Worm (Caenorhabditis elegans) whole organism, L2 larva: Measurements from ENCODE around the gene C34F11.5.
A peak's percentile ranks its signal among the peaks of the same experiment; 100 is the strongest.

Experiments
- alr-1 ChIP-seq: fragments of 150-350 bp; optimal IDR thresholded peaks from 2 replicates; lab custom pipeline; 2014; ENCODE audit warnings: missing biosample characterization, missing genetic modification characterization
- aly-2 ChIP-seq: fragments of 150-350 bp; optimal IDR thresholded peaks from 2 replicates; lab custom pipeline; 2014; ENCODE audit warnings: missing biosample characterization, missing genetic modification characterization
- ama-1 ChIP-seq: fragments of 150-350 bp; optimal IDR thresholded peaks from 2 replicates; lab custom pipeline; 2018; ENCODE audit warnings: inconsistent platforms
- ceh-82 ChIP-seq: fragments of 150-350 bp; optimal IDR thresholded peaks from 2 replicates; lab custom pipeline; 2014; ENCODE audit warnings: missing biosample characterization, missing genetic modification characterization
- egl-27 ChIP-seq: sonication (generic microtip); optimal IDR thresholded peaks from 3 replicates; lab custom pipeline; 2017; ENCODE audit warnings: missing biosample characterization, missing genetic modification reagents, missing genetic modification characterization
- mdl-1 ChIP-seq, 2 experiments: fragments of 150-350 bp in 1 of 2; sonication (generic microtip) in 1 of 2; optimal IDR thresholded peaks; 2 replicates each; lab custom pipeline; 2017; ENCODE audit warnings: missing biosample characterization in 2 of 2, missing genetic modification characterization in 2 of 2
- nhr-11 ChIP-seq: fragments of 150-350 bp; optimal IDR thresholded peaks from 2 replicates; lab custom pipeline; 2014; ENCODE audit warnings: missing biosample characterization, missing genetic modification characterization
- nhr-129 ChIP-seq: fragments of 150-350 bp; optimal IDR thresholded peaks from 2 replicates; lab custom pipeline; 2014; ENCODE audit warnings: missing biosample characterization, missing genetic modification characterization
- unc-39 ChIP-seq: fragments of 150-350 bp; optimal IDR thresholded peaks from 2 replicates; lab custom pipeline; 2014; ENCODE audit warnings: missing biosample characterization, missing genetic modification characterization
- unc-62 ChIP-seq: fragments of 150-350 bp; optimal IDR thresholded peaks from 2 replicates; lab custom pipeline; 2014; ENCODE audit warnings: missing biosample characterization, missing genetic modification reagents, missing genetic modification characterization

ce11 chrII:5201922-5202562, 6.4 kb downstream of the C34F11.5 start:
- TF ChIP-seq unc-62 (GFP tag; lab: Kevin White, UChicago) = no peak
- no peak for TF ChIP-seq ama-1
- TF ChIP-seq unc-39 = no peak
- TF ChIP-seq aly-2 (tag; lab: Kevin White, UChicago) = no peak
- TF ChIP-seq nhr-129 (tag; lab: Kevin White, UChicago) = peak; percentile 15
- TF ChIP-seq egl-27 (tag; lab: Kevin White, UChicago) = no peak
- no peak for TF ChIP-seq nhr-11 (tag; lab: Kevin White, UChicago)
- no peak for TF ChIP-seq ceh-82
- TF ChIP-seq mdl-1 (tag; optimal IDR thresholded peaks at IDR 0.05; lab: Kevin White, UChicago) = peak in 1 of 2 experiments; percentile 38
- no peak for TF ChIP-seq alr-1
